Worm (Caenorhabditis elegans): ENCODE data around the gene rol-6.

The rol-6 gene

ce11 chrII:8738955-8739354 lies 6.1 kb downstream of the rol-6 start:
- peak; percentile 52 for TF ChIP-seq pha-4 (tag; optimal IDR thresholded peaks at IDR 0.05)
- TF ChIP-seq elt-2 (tag; optimal IDR thresholded peaks at IDR 0.05), result peak; percentile 89
- TF ChIP-seq jun-1 (tag; optimal IDR thresholded peaks at IDR 0.05), result peak; percentile 47
- peak; percentile 80 for TF ChIP-seq pqm-1 (tag; optimal IDR thresholded peaks at IDR 0.05)
- no peak for TF ChIP-seq ceh-9 (tag; optimal IDR thresholded peaks at IDR 0.05)

- TF ChIP-seq skn-1 (tag; optimal IDR thresholded peaks at IDR 0.05) (no peak), mdl-1 (tag; optimal IDR thresholded peaks at IDR 0.05) (peak; percentile 39), elt-1 (tag; optimal IDR thresholded peaks at IDR 0.05) (no peak), R02D3.7 (tag; optimal IDR thresholded peaks at IDR 0.05) (peak; percentile 7), fkh-10 (GFP tag; optimal IDR thresholded peaks at IDR 0.05) (no peak), elt-3 (tag; optimal IDR thresholded peaks at IDR 0.05) (peak; percentile 42 to 91 (median 87)), unc-39 (tag; optimal IDR thresholded peaks at IDR 0.05) (no peak), lin-39 (tag; optimal IDR thresholded peaks at IDR 0.05) (no peak), daf-12 (tag; optimal IDR thresholded peaks at IDR 0.05) (no peak), lin-15B (tag; optimal IDR thresholded peaks at IDR 0.05) (no peak), ZK546.5 (tag; optimal IDR thresholded peaks at IDR 0.05) (no peak), ceh-16 (tag; optimal IDR thresholded peaks at IDR 0.05) (no peak), eor-1 (tag; optimal IDR thresholded peaks at IDR 0.05) (no peak), nhr-237 (tag; optimal IDR thresholded peaks at IDR 0.05) (no peak), nhr-67 (tag; optimal IDR thresholded peaks at IDR 0.05) (no peak), egl-27 (tag; optimal IDR thresholded peaks at IDR 0.05) (no peak), aly-2 (tag; optimal IDR thresholded peaks at IDR 0.05) (no peak), nhr-23 (tag; optimal IDR thresholded peaks at IDR 0.05) (peak; percentile 51), hmg-11 (tag; optimal IDR thresholded peaks at IDR 0.05) (no peak), snpc-4 (tag; optimal IDR thresholded peaks at IDR 0.05) (no peak), nhr-25 (tag; optimal IDR thresholded peaks at IDR 0.05) (peak; percentile 6), sea-2 (GFP tag; optimal IDR thresholded peaks at IDR 0.05) (no peak), ceh-82 (tag; optimal IDR thresholded peaks at IDR 0.05) (no peak), unc-62 (GFP tag; optimal IDR thresholded peaks at IDR 0.05) (no peak), nhr-11 (tag; optimal IDR thresholded peaks at IDR 0.05) (no peak), lsy-12 (tag; optimal IDR thresholded peaks at IDR 0.05) (no peak), zag-1 (tag; optimal IDR thresholded peaks at IDR 0.05) (no peak), ceh-28 (tag; optimal IDR thresholded peaks at IDR 0.05) (no peak), ztf-4 (tag; optimal IDR thresholded peaks at IDR 0.05) (no peak), fkh-2 (tag; optimal IDR thresholded peaks at IDR 0.05) (no peak), egl-5 (tag; optimal IDR thresholded peaks at IDR 0.05) (no peak), pqm-1 (tag; optimal IDR thresholded peaks at IDR 0.05) (peak; percentile 88), elt-2 (tag; optimal IDR thresholded peaks at IDR 0.05) (peak; percentile 95), mml-1 (tag; optimal IDR thresholded peaks at IDR 0.05) (no peak), nhr-76 (tag; optimal IDR thresholded peaks at IDR 0.05) (no peak), ceh-9 (tag; optimal IDR thresholded peaks at IDR 0.05) (no peak), nhr-28 (tag; optimal IDR thresholded peaks at IDR 0.05) (no peak), nfya-1 (tag; optimal IDR thresholded peaks at IDR 0.05; ENCODE audit: insufficient read depth) (peak; percentile 17), ama-1 (optimal IDR thresholded peaks at IDR 0.05) (no peak), ztf-11 (tag; optimal IDR thresholded peaks at IDR 0.05) (no peak), nhr-12 (tag; optimal IDR thresholded peaks at IDR 0.05) (no peak), fos-1 (tag; optimal IDR thresholded peaks at IDR 0.05) (peak; percentile 66), nhr-77 (tag; optimal IDR thresholded peaks at IDR 0.05) (no peak), nhr-43 (tag; optimal IDR thresholded peaks at IDR 0.05; ENCODE audit: poor library complexity, severe bottlenecking) (peak; percentile 65), tbx-2 (tag; optimal IDR thresholded peaks at IDR 0.05) (no peak), pha-4 (tag; optimal IDR thresholded peaks at IDR 0.05) (no peak), jun-1 (tag; optimal IDR thresholded peaks at IDR 0.05) (peak; percentile 67)
These were observed 7.6 kb downstream of the rol-6 start for ce11 chrII:8740326-8740949.
